3 worm cellular contexts compared by ENCODE assay signal in the genomic region with DNA sequence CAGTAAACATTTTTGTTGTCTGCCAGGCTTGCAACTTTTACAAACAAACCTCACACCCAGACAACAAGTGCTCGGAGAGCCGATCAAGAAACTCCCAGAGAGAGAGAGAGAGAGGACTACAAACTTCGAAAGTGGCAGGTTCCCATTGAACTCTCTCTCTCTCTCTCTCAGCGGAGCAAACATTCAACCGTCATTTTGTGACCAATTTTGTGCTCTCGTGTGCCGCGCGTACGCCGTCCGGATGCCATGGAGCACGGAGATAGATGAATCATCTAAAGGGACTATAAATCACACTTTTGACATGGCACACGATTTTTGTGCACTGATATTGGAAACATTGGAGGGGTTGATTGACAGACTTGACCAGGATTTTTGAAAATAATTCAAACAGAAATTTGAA.
TF ChIP-seq lines count a peak whose summit lies in the region.

No protein-coding gene starts in this region.

TF ChIP-seq in whole organism, L2 larva, 48 proteins besides CTCF, POLR2A, EP300 and RAD21:
- TF ChIP-seq ztf-1 (GFP tag; conservative IDR thresholded peaks at IDR 0.05; lab: Robert Waterston, UW) (no peak), F13H6.1 (tag; optimal IDR thresholded peaks at IDR 0.05; lab: Kevin White, UChicago) (peak; percentile 28), ztf-11 (tag; optimal IDR thresholded peaks at IDR 0.05; lab: Kevin White, UChicago) (no peak), skn-1 (tag; optimal IDR thresholded peaks at IDR 0.05; lab: Kevin White, UChicago) (no peak), R02D3.7 (tag; optimal IDR thresholded peaks at IDR 0.05; lab: Kevin White, UChicago) (no peak), ceh-16 (tag; optimal IDR thresholded peaks at IDR 0.05; lab: Kevin White, UChicago) (no peak), aly-2 (tag; optimal IDR thresholded peaks at IDR 0.05; lab: Kevin White, UChicago) (no peak)

TF ChIP-seq in whole organism, L3 larva, 47 proteins besides CTCF, POLR2A, EP300 and RAD21:
- TF ChIP-seq daf-12 (tag; optimal IDR thresholded peaks at IDR 0.05; lab: Kevin White, UChicago) (no peak), pha-4 (tag; optimal IDR thresholded peaks at IDR 0.05; lab: Kevin White, UChicago) (peak; percentile 34), skn-1 (tag; optimal IDR thresholded peaks at IDR 0.05; lab: Kevin White, UChicago) (no peak), eor-1 (tag; optimal IDR thresholded peaks at IDR 0.05; lab: Kevin White, UChicago) (no peak), pqm-1 (tag; optimal IDR thresholded peaks at IDR 0.05; lab: Kevin White, UChicago) (no peak), nhr-11 (tag; optimal IDR thresholded peaks at IDR 0.05; lab: Kevin White, UChicago) (no peak)

TF ChIP-seq in whole organism, L4 larva, 104 proteins besides CTCF, POLR2A, EP300 and RAD21:
- TF ChIP-seq nhr-28 (tag; optimal IDR thresholded peaks at IDR 0.05; lab: Kevin White, UChicago) (peak; percentile 9), nhr-6 (tag; optimal IDR thresholded peaks at IDR 0.05; lab: Kevin White, UChicago) (no peak)
